Worm (Caenorhabditis elegans) whole organism, L4 larva: ENCODE data around the gene byn-1.

Experiments used
- F10B5.3 ChIP-seq: sonication (generic microtip); optimal IDR thresholded peaks from 2 replicates; lab custom pipeline; 2016; ENCODE audit warnings: mild to moderate bottlenecking, missing genetic modification characterization, missing compliant biosample characterization
- ama-1 ChIP-seq: fragments of 150-350 bp; optimal IDR thresholded peaks from 2 replicates; lab custom pipeline; 2014; ENCODE audit warnings: inconsistent platforms, mixed read lengths
- ces-1 ChIP-seq: fragments of 150-350 bp; sonication (generic microtip); optimal IDR thresholded peaks from 4 replicates; lab custom pipeline; 2014; ENCODE audit warnings: missing biosample characterization, missing genetic modification reagents, missing genetic modification characterization
- fos-1 ChIP-seq: fragments of 150-350 bp; optimal IDR thresholded peaks from 2 replicates; lab custom pipeline; 2014; ENCODE audit warnings: missing biosample characterization, missing genetic modification characterization
- mdl-1 ChIP-seq, 2 experiments: fragments of 150-350 bp in 1 of 2; sonication (generic microtip) in 1 of 2; optimal IDR thresholded peaks; 2 replicates each; lab custom pipeline; 2014 to 2017; ENCODE audit warnings: missing biosample characterization in 2 of 2, missing genetic modification characterization in 2 of 2
- php-3 ChIP-seq: fragments of 200-800 bp; sonication (Bioruptor generic); IDR thresholded peaks from 2 replicates; pipeline ENCODE4 v1.3.6; 2022; ENCODE audit warnings: missing genetic modification reagents, missing genetic modification characterization, missing compliant biosample characterization
- set-16 ChIP-seq: fragments of 200-800 bp; sonication (Bioruptor generic); IDR thresholded peaks from 2 replicates; pipeline ENCODE4 v1.3.6; 2022; ENCODE audit warnings: missing genetic modification reagents, missing genetic modification characterization, missing compliant biosample characterization

- TF ChIP-seq mdl-1 (tag; optimal IDR thresholded peaks at IDR 0.05; lab: Kevin White, UChicago): peak in 1 of 2 experiments; percentile 56
- no peak for TF ChIP-seq ces-1 (GFP tag; lab: Kevin White, UChicago)
- no peak for TF ChIP-seq set-16 (GFP tag; lab: Robert Waterston, UW)
- no peak for TF ChIP-seq F10B5.3 (tag; lab: Kevin White, UChicago)
- TF ChIP-seq php-3 (GFP tag; lab: Robert Waterston, UW): no peak
- TF ChIP-seq ama-1 (lab: Kevin White, UChicago): no peak
- no peak for TF ChIP-seq fos-1
Observed at ce11 chrIII:6978875-6979274, 47.1 kb downstream of the byn-1 start.
